Worm (Caenorhabditis elegans) whole organism, early embryonic: ENCODE results near the gene irld-22.

ENCODE experiments used
- B0310.2 ChIP-seq: sonication (generic microtip); optimal IDR thresholded peaks from 2 replicates; lab custom pipeline; 2016; ENCODE audit warnings: mild to moderate bottlenecking, missing genetic modification characterization, missing compliant biosample characterization
- F13C5.2 ChIP-seq: sonication (generic microtip); optimal IDR thresholded peaks from 2 replicates; lab custom pipeline; 2017; ENCODE audit warnings: mild to moderate bottlenecking, missing genetic modification characterization, inconsistent platforms, missing compliant biosample characterization
- aly-1 ChIP-seq: sonication (generic microtip); optimal IDR thresholded peaks from 2 replicates; lab custom pipeline; 2016; ENCODE audit warnings: missing genetic modification characterization, missing compliant biosample characterization
- ama-1 ChIP-seq: fragments of 150-350 bp; optimal IDR thresholded peaks from 2 replicates; lab custom pipeline; 2014
- ceh-13 ChIP-seq: fragments of 200-800 bp; sonication (Bioruptor generic); optimal IDR thresholded peaks from 2 replicates; lab custom pipeline; 2018; ENCODE audit warnings: mild to moderate bottlenecking, missing genetic modification characterization, missing compliant biosample characterization
- flt-1 ChIP-seq: fragments of 200-800 bp; sonication (Bioruptor generic); IDR thresholded peaks from 2 replicates; pipeline ENCODE4 v1.3.6; 2022; ENCODE audit warnings: missing genetic modification characterization, missing compliant biosample characterization
- hmbx-1 ChIP-seq: sonication (generic microtip); optimal IDR thresholded peaks from 2 replicates; lab custom pipeline; 2016; ENCODE audit warnings: mild to moderate bottlenecking, missing genetic modification characterization, missing compliant biosample characterization
- scrt-1 ChIP-seq: fragments of 200-800 bp; sonication (Bioruptor generic); IDR thresholded peaks from 2 replicates; pipeline ENCODE4 v1.3.6; 2022; ENCODE audit warnings: missing genetic modification characterization, missing compliant biosample characterization
- sea-1 ChIP-seq: fragments of 200-800 bp; sonication (Bioruptor generic); conservative IDR thresholded peaks from 2 replicates; pipeline ENCODE4 v1.3.6; 2022; ENCODE audit warnings: missing genetic modification characterization, missing compliant biosample characterization
- tbx-11 ChIP-seq: fragments of 200-800 bp; sonication (Bioruptor generic); IDR thresholded peaks from 2 replicates; pipeline ENCODE4 v1.3.6; 2022; ENCODE audit warnings: missing genetic modification characterization, missing compliant biosample characterization
- tbx-37 ChIP-seq: fragments of 200-800 bp; sonication (Bioruptor generic); conservative IDR thresholded peaks from 2 replicates; pipeline ENCODE4 v1.3.6; 2022; ENCODE audit warnings: missing genetic modification reagents, missing genetic modification characterization, missing compliant biosample characterization
- tra-4 ChIP-seq: sonication (generic microtip); optimal IDR thresholded peaks from 2 replicates; lab custom pipeline; 2017; ENCODE audit warnings: missing genetic modification characterization, missing compliant biosample characterization

DNA sequence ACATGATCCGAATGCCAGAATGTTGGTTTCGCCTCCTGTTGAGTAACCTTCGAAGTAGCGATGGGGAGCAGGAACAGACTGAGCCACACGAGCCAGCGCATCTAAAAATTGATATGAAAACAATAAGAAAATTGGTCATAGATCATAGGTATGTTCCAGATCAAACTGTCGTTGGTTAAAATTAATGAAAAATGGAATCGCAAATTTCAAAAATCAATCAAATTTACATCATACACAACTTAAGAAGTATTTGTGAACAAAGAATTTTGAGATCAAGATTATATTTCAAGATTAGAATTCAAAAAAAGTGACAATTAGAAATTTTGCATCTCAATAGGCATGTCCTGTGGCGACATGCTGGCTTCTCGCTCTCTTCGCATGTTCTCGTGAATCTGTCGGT lies 9.2 kb downstream of the irld-22 start, which contains the start of gene C17E7.9:
- TF ChIP-seq B0310.2 (tag; lab: Kevin White, UChicago) (no peak), tbx-37 (GFP tag; lab: Robert Waterston, UW) (no peak), F13C5.2 (no peak), ama-1 (lab: Kevin White, UChicago) (no peak), flt-1 (no peak), scrt-1 (GFP tag; lab: Robert Waterston, UW) (no peak), tbx-11 (no peak), aly-1 (tag; lab: Kevin White, UChicago) (no peak), hmbx-1 (tag; lab: Kevin White, UChicago) (no peak), ceh-13 (GFP tag; lab: Kevin White, UChicago) (no peak), tra-4 (tag; lab: Kevin White, UChicago) (no peak), sea-1 (GFP tag; lab: Robert Waterston, UW) (no peak)
